Fruit fly (Drosophila melanogaster) whole organism, adult: ENCODE measurements around the gene CG5096.

Experiments
- CG12768 ChIP-seq: fragments of 200-800 bp; sonication (Bioruptor generic); optimal IDR thresholded peaks from 2 replicates; lab custom pipeline; 2017; ENCODE audit warnings: missing biosample characterization, missing genetic modification characterization, mild to moderate bottlenecking, moderate library complexity, missing genetic modification reagents
- CG1620 ChIP-seq: fragments of 200-800 bp; sonication (Bioruptor generic); optimal IDR thresholded peaks from 2 replicates; lab custom pipeline; 2016; ENCODE audit warnings: missing biosample characterization, missing genetic modification characterization
- CG33017 ChIP-seq: fragments of 200-800 bp; sonication (Bioruptor generic); optimal IDR thresholded peaks from 2 replicates; lab custom pipeline; 2018; ENCODE audit warnings: missing biosample characterization, mild to moderate bottlenecking, missing genetic modification characterization, moderate library complexity
- Clk ChIP-seq: fragments of 200-800 bp; sonication (Bioruptor generic); optimal IDR thresholded peaks from 2 replicates; lab custom pipeline; 2017; ENCODE audit warnings: missing biosample characterization, missing genetic modification characterization
- bab1 ChIP-seq: fragments of 200-800 bp; sonication (Bioruptor generic); optimal IDR thresholded peaks from 3 replicates; lab custom pipeline; 2019; ENCODE audit warnings: missing biosample characterization, mild to moderate bottlenecking, missing genetic modification characterization, moderate library complexity
- cnc ChIP-seq, 2 experiments: fragments of >200 bp; optimal IDR thresholded peaks; 2 replicates each; lab custom pipeline; 2017
- kay ChIP-seq: fragments of 200-800 bp; sonication (Bioruptor generic); peaks from one replicate; lab custom pipeline; 2016; ENCODE audit warnings: missing biosample characterization, missing genetic modification characterization, borderline replicate concordance
- ovo ChIP-seq: fragments of 200-800 bp; sonication (Bioruptor generic); optimal IDR thresholded peaks from 2 replicates; lab custom pipeline; 2016; ENCODE audit warnings: missing biosample characterization, missing genetic modification characterization
- toe ChIP-seq: fragments of 200-800 bp; sonication (Bioruptor generic); optimal IDR thresholded peaks from 2 replicates; lab custom pipeline; 2016; ENCODE audit warnings: missing biosample characterization, missing genetic modification characterization

- TF ChIP-seq CG1620 (GFP tag; lab: Kevin White, UChicago), result no peak
- peak; percentile 79 for TF ChIP-seq CG33017 (tag; lab: Kevin White, UChicago)
- peak; percentile 38 for TF ChIP-seq bab1 (GFP tag; lab: Kevin White, UChicago)
- peak; percentile 8 for TF ChIP-seq ovo (GFP tag; lab: Kevin White, UChicago)
- TF ChIP-seq cnc (optimal IDR thresholded peaks at IDR 0.05; lab: Kevin White, UChicago), result no peak
- no peak for TF ChIP-seq toe (GFP tag; lab: Kevin White, UChicago)
- TF ChIP-seq Clk (GFP tag; lab: Kevin White, UChicago), result no peak
- peak; percentile 29 for TF ChIP-seq CG12768 (GFP tag; lab: Kevin White, UChicago)
- no peak for TF ChIP-seq kay
Measured at dm6 chr2L:10375464-10376236, 6.4 kb upstream of the CG5096 start, which contains the start of the genes CG33303 and dpr19.
